Fruit fly (Drosophila melanogaster) whole organism, wandering third instar larva: ENCODE measurements around the gene mey.
A peak's percentile ranks its signal among the peaks of the same experiment; 100 is the strongest.

Source experiments
- Abd-B ChIP-seq: fragments of >200 bp; optimal IDR thresholded peaks from 2 replicates; lab custom pipeline; 2017; ENCODE audit warnings: missing biosample characterization, missing genetic modification characterization
- CG32264 ChIP-seq: fragments of 200-800 bp; sonication (Bioruptor generic); optimal IDR thresholded peaks from 2 replicates; lab custom pipeline; 2016; ENCODE audit warnings: missing biosample characterization, missing genetic modification characterization
- CG9705 ChIP-seq: fragments of 200-800 bp; sonication (Bioruptor generic); optimal IDR thresholded peaks from 2 replicates; lab custom pipeline; 2018; ENCODE audit warnings: missing biosample characterization, mild to moderate bottlenecking, missing genetic modification characterization
- CrebA ChIP-seq: fragments of 200-800 bp; sonication (Bioruptor generic); optimal IDR thresholded peaks from 2 replicates; lab custom pipeline; 2016; ENCODE audit warnings: missing biosample characterization, mild to moderate bottlenecking, missing genetic modification characterization, borderline replicate concordance
- Dfd ChIP-seq: fragments of >200 bp; optimal IDR thresholded peaks from 2 replicates; lab custom pipeline; 2017; ENCODE audit warnings: missing biosample characterization, missing genetic modification characterization
- Dif ChIP-seq: fragments of 200-275, 200-300 bp; sonication (Bioruptor generic); optimal IDR thresholded peaks from 2 replicates; lab custom pipeline; 2018; ENCODE audit warnings: missing biosample characterization, missing genetic modification characterization; ENCODE audit not compliant: partially characterized antibody
- HLH106 ChIP-seq: fragments of 200-800 bp; optimal IDR thresholded peaks from 3 replicates; lab custom pipeline; 2019; ENCODE audit warnings: missing biosample characterization, mild to moderate bottlenecking, missing genetic modification characterization, moderate library complexity
- Hr83 ChIP-seq: fragments of 200-300 bp; sonication (Bioruptor generic); optimal IDR thresholded peaks from 2 replicates; lab custom pipeline; 2016; ENCODE audit warnings: missing biosample characterization, mild to moderate bottlenecking, missing genetic modification characterization, moderate library complexity; ENCODE audit not compliant: poor library complexity, severe bottlenecking
- Jra ChIP-seq: sonication (Bioruptor generic); optimal IDR thresholded peaks from 2 replicates; lab custom pipeline; 2016; ENCODE audit warnings: missing biosample characterization, missing genetic modification characterization
- Myc ChIP-seq: fragments of >200 bp; optimal IDR thresholded peaks from 2 replicates; lab custom pipeline; 2017
- N ChIP-seq: fragments of >200 bp; optimal IDR thresholded peaks from 2 replicates; lab custom pipeline; 2018; ENCODE audit warnings: missing biosample characterization, missing external identifiers, missing genetic modification characterization
- OdsH ChIP-seq: fragments of 200-800 bp; sonication (Bioruptor generic); optimal IDR thresholded peaks from 2 replicates; lab custom pipeline; 2016; ENCODE audit warnings: missing biosample characterization, mild to moderate bottlenecking, missing genetic modification characterization
- Rel ChIP-seq, 2 experiments: fragments of 200-800 bp; sonication (Bioruptor generic) in 1 of 2; optimal IDR thresholded peaks; 2 replicates in 1 of 2; 3 replicates in 1 of 2; lab custom pipeline; 2016 to 2019; ENCODE audit warnings: mild to moderate bottlenecking in 2 of 2, missing biosample characterization in 2 of 2, missing genetic modification characterization in 2 of 2, moderate library complexity in 1 of 2
- Sp1 ChIP-seq: fragments of 200-800 bp; sonication (Bioruptor generic); optimal IDR thresholded peaks from 3 replicates; lab custom pipeline; 2019; ENCODE audit warnings: missing biosample characterization, mild to moderate bottlenecking, missing genetic modification characterization, moderate library complexity
- Vsx2 ChIP-seq: fragments of 200-300, 225-300 bp; sonication (Bioruptor generic); optimal IDR thresholded peaks from 2 replicates; lab custom pipeline; 2018; ENCODE audit warnings: missing biosample characterization, missing genetic modification characterization; ENCODE audit not compliant: partially characterized antibody
- br ChIP-seq: fragments of 200-800 bp; sonication (Bioruptor generic); optimal IDR thresholded peaks from 2 replicates; lab custom pipeline; 2016; ENCODE audit warnings: missing biosample characterization, missing genetic modification characterization
- dl ChIP-seq, 2 experiments: fragments of 175-275, 200-275 bp in 1 of 2; fragments of 200-275 bp in 1 of 2; sonication (Bioruptor generic); optimal IDR thresholded peaks; lab custom pipeline; 2018; ENCODE audit warnings: mild to moderate bottlenecking in 2 of 2, missing biosample characterization in 2 of 2, missing genetic modification characterization in 2 of 2, moderate library complexity in 2 of 2; ENCODE audit not compliant: partially characterized antibody in 2 of 2, insufficient read depth in 1 of 2
- dmrt93B ChIP-seq: fragments of 200-800 bp; sonication (Bioruptor generic); optimal IDR thresholded peaks from 2 replicates; lab custom pipeline; 2018; ENCODE audit warnings: missing biosample characterization, mild to moderate bottlenecking, missing genetic modification characterization
- dsf ChIP-seq: sonication (Bioruptor generic); optimal IDR thresholded peaks from 2 replicates; lab custom pipeline; 2016; ENCODE audit warnings: missing biosample characterization, missing genetic modification characterization, borderline replicate concordance
- ey ChIP-seq: fragments of 200-800 bp; sonication (Bioruptor generic); optimal IDR thresholded peaks from 2 replicates; lab custom pipeline; 2016; ENCODE audit warnings: missing biosample characterization, missing genetic modification characterization
- foxo ChIP-seq, 2 experiments: fragments of 200-800 bp; sonication (Bioruptor generic); optimal IDR thresholded peaks; 2 replicates in 1 of 2; 3 replicates in 1 of 2; lab custom pipeline; 2016 to 2017; ENCODE audit warnings: missing biosample characterization in 2 of 2, missing genetic modification characterization in 2 of 2
- h ChIP-seq: fragments of 200-800 bp; sonication (Bioruptor generic); optimal IDR thresholded peaks from 3 replicates; lab custom pipeline; 2016; ENCODE audit warnings: missing biosample characterization, mild to moderate bottlenecking, missing genetic modification characterization
- jim ChIP-seq: fragments of 175-275, 200-325 bp; sonication (Bioruptor generic); optimal IDR thresholded peaks from 2 replicates; lab custom pipeline; 2016; ENCODE audit warnings: missing biosample characterization, mild to moderate bottlenecking, missing genetic modification characterization
- lola ChIP-seq: fragments of >200 bp; optimal IDR thresholded peaks from 2 replicates; lab custom pipeline; 2017; ENCODE audit warnings: missing biosample characterization, missing genetic modification characterization
- pan ChIP-seq: fragments of >200 bp; optimal IDR thresholded peaks from 2 replicates; lab custom pipeline; 2017
- psq ChIP-seq: fragments of 200-800 bp; sonication (Bioruptor generic); optimal IDR thresholded peaks from 3 replicates; lab custom pipeline; 2017; ENCODE audit warnings: missing biosample characterization, mild to moderate bottlenecking, missing genetic modification characterization, moderate library complexity
- rgr ChIP-seq: fragments of 200-800 bp; sonication (Bioruptor generic); optimal IDR thresholded peaks from 3 replicates; lab custom pipeline; 2016; ENCODE audit warnings: missing biosample characterization, mild to moderate bottlenecking, missing genetic modification characterization
- sage ChIP-seq: fragments of 200-800 bp; sonication (Bioruptor generic); optimal IDR thresholded peaks from 2 replicates; lab custom pipeline; 2016; ENCODE audit warnings: missing biosample characterization, mild to moderate bottlenecking, missing genetic modification characterization
- sv ChIP-seq: fragments of 200-800 bp; sonication (Bioruptor generic); optimal IDR thresholded peaks from 3 replicates; lab custom pipeline; 2016; ENCODE audit warnings: missing biosample characterization, missing genetic modification characterization
- usp ChIP-seq: fragments of >200 bp; optimal IDR thresholded peaks from 2 replicates; lab custom pipeline; 2017; ENCODE audit warnings: missing biosample characterization, missing genetic modification characterization
- woc ChIP-seq: sonication (Bioruptor generic); optimal IDR thresholded peaks from 2 replicates; lab custom pipeline; 2016; ENCODE audit warnings: missing biosample characterization, mild to moderate bottlenecking, missing genetic modification characterization

Gene mey

dm6 chr3R:31512040-31512439, 13.0 kb downstream of the mey start:
- TF ChIP-seq pan (lab: Kevin White, UChicago) (no peak), rgr (no peak), ey (GFP tag; lab: Kevin White, UChicago) (peak; percentile 11), foxo (GFP tag; optimal IDR thresholded peaks at IDR 0.05; lab: Kevin White, UChicago) (no peak), jim (no peak)
- TF ChIP-seq, all 38 proteins: peak for 1

DNA sequence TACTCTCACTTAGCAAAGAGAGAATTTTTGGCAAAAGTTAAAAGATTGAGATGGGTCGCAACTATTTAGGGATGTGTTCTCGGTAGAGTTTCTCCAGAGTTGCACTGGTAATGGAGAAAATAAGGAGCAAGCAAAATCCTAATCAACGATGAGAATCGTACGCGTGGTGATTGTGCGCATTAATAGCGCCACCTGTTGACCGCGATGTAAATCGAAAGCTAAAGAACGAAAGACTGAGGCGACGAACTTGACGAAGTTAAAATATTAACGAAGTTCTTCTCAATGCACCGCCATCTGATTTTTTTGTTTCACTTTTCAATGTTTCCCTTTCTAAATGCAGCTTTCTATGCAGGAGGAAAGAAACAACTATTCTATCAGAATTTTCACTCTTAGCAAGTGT, 15.5 kb downstream of the mey start:
- TF ChIP-seq br (no peak), CG32264 (GFP tag; lab: Kevin White, UChicago) (no peak), Jra (GFP tag; lab: Kevin White, UChicago) (no peak), sage (GFP tag; lab: Kevin White, UChicago) (no peak), dmrt93B (GFP tag; lab: Kevin White, UChicago) (no peak), Sp1 (GFP tag; lab: Kevin White, UChicago) (no peak), usp (GFP tag; lab: Kevin White, UChicago) (no peak), rgr (no peak), jim (no peak), lola (GFP tag; lab: Kevin White, UChicago) (no peak), Dfd (GFP tag; lab: Kevin White, UChicago) (no peak), Myc (lab: Kevin White, UChicago) (no peak), Abd-B (GFP tag; lab: Kevin White, UChicago) (no peak), h (no peak), foxo (GFP tag; optimal IDR thresholded peaks at IDR 0.05; lab: Kevin White, UChicago) (no peak), OdsH (GFP tag; lab: Kevin White, UChicago) (no peak)

dm6 chr3R:31527875-31528274, 28.8 kb downstream of the mey start:
- TF ChIP-seq CrebA (no peak), Hr83 (no peak), N (GFP tag; lab: Kevin White, UChicago) (no peak), Sp1 (GFP tag; lab: Kevin White, UChicago) (no peak), Dif (GFP tag; lab: Kevin White, UChicago) (no peak), usp (GFP tag; lab: Kevin White, UChicago) (no peak), OdsH (GFP tag; lab: Kevin White, UChicago) (no peak), Dfd (GFP tag; lab: Kevin White, UChicago) (no peak), jim (no peak), Rel (GFP tag; optimal IDR thresholded peaks at IDR 0.05; lab: Kevin White, UChicago) (no peak), Rel (tag; optimal IDR thresholded peaks at IDR 0.05; lab: Kevin White, UChicago) (no peak), rgr (no peak)

- TF ChIP-seq CG9705, result no peak
- TF ChIP-seq woc (GFP tag; lab: Kevin White, UChicago), result no peak
- TF ChIP-seq ey (GFP tag; lab: Kevin White, UChicago), result no peak
- no peak for TF ChIP-seq Rel (GFP tag; optimal IDR thresholded peaks at IDR 0.05; lab: Kevin White, UChicago)
- TF ChIP-seq Rel (tag; optimal IDR thresholded peaks at IDR 0.05; lab: Kevin White, UChicago), result no peak
- TF ChIP-seq Hr83, result no peak
- no peak for TF ChIP-seq psq
- TF ChIP-seq dl (GFP tag; optimal IDR thresholded peaks at IDR 0.05; lab: Kevin White, UChicago; ENCODE audit: insufficient read depth in 1 of 2, partially characterized antibody in 2 of 2), result no peak
- no peak for TF ChIP-seq OdsH (GFP tag; lab: Kevin White, UChicago)
- TF ChIP-seq usp (GFP tag; lab: Kevin White, UChicago), result no peak
- no peak for TF ChIP-seq HLH106 (tag; lab: Kevin White, UChicago)
- TF ChIP-seq Vsx2 (GFP tag; lab: Kevin White, UChicago), result no peak
These were observed 42.9 kb downstream of the mey start for dm6 chr3R:31541915-31542314.

DNA sequence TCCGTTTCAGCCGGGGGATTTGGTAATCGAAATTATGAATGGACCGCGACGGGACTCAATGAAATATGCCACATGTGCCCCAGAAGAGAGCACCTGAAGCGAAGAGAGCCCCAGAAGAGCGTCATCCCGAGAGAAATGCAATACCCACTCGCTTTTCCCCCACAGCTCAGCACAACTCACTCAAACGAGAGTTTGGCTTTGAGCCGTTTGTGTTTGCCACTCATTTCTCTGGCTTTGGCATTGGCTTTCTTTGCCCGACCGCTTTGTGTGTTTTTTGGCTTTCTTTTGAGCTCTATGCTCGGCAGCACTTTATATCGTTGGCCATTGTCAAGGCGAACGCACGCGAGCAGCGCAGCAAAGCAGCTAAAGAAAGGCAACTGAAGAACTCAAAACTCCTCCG, 43.7 kb downstream of the mey start, which contains the start of gene nyo:
nyo (plus strand) TSS at position 312 of the 400 bp plus-strand sequence.
- peak; percentile 6 for TF ChIP-seq Dif (GFP tag; lab: Kevin White, UChicago)
- TF ChIP-seq sv (GFP tag; lab: Kevin White, UChicago), result no peak
- TF ChIP-seq dsf (GFP tag; lab: Kevin White, UChicago), result no peak
- TF ChIP-seq Sp1 (GFP tag; lab: Kevin White, UChicago), result no peak
